Worm (Caenorhabditis elegans): ENCODE measurements around the gene srlf-10.

Gene srlf-10

DNA sequence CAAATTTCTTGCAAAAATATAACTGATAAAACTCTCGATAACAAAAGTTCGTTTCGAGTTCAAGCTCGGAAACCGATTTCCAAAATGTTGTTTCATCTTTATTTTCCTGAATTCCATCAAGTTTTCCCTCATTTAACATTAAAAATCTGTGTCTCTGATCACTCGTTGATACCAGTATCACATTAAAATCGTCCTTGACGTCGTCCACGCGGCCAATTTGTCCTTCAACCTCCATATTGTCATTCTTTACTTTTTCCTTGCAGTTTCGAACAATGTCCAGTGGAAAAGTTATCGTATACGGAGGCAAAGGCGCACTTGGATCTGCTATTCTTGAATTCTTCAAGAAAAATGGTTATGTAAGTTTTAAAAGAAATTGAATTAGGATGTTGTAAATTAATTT, 8.4 kb upstream of the srlf-10 start, which contains the start of gene qdpr-1:
Gene qdpr-1, plus strand, starts transcription at position 264 of the 400 bp plus-strand sequence.
- TF ChIP-seq elt-3 (tag; optimal IDR thresholded peaks at IDR 0.05) (no peak), nhr-6 (tag; optimal IDR thresholded peaks at IDR 0.05) (no peak), egl-27 (tag; optimal IDR thresholded peaks at IDR 0.05) (no peak), dmd-4 (tag; optimal IDR thresholded peaks at IDR 0.05) (no peak), skn-1 (tag; optimal IDR thresholded peaks at IDR 0.05) (no peak), ztf-4 (tag; optimal IDR thresholded peaks at IDR 0.05) (no peak), nhr-237 (tag; optimal IDR thresholded peaks at IDR 0.05) (no peak), sma-9 (GFP tag; optimal IDR thresholded peaks at IDR 0.05) (no peak), sma-9 (tag; optimal IDR thresholded peaks at IDR 0.05) (no peak), sma-3 (GFP tag; optimal IDR thresholded peaks at IDR 0.05) (no peak), alr-1 (tag; optimal IDR thresholded peaks at IDR 0.05) (no peak), F13H6.1 (tag; optimal IDR thresholded peaks at IDR 0.05) (no peak), C34F6.9 (tag; optimal IDR thresholded peaks at IDR 0.05) (no peak), nhr-25 (tag; optimal IDR thresholded peaks at IDR 0.05) (no peak), Y55F3AM.14 (GFP tag; optimal IDR thresholded peaks at IDR 0.05) (no peak)

DNA sequence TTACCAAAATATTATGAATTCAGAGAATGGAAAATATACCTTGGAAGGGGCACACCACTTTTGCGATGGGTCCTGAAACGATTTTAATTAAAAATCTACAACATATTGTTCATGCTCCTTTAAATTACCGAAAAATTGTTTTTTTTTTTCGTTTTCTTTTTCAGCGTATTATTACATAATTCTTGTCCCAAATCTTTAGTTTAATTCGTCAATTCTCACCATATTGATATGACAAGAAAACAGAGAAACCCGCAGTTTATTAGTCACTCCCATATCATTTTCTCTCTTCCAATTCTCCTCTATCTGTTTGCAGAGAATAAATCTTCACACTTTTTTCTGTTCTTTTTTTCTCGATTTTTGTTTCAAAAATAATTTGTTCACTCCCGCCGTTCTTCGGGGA, 6.7 kb upstream of the srlf-10 start, which contains the start of gene F11F1.1:
Gene F11F1.1, plus strand, starts transcription at position 301 of the 400 bp plus-strand sequence.
- TF ChIP-seq nhr-10 (tag; optimal IDR thresholded peaks at IDR 0.05) = no peak
- TF ChIP-seq fos-1 (tag; optimal IDR thresholded peaks at IDR 0.05) = peak; percentile 31

DNA sequence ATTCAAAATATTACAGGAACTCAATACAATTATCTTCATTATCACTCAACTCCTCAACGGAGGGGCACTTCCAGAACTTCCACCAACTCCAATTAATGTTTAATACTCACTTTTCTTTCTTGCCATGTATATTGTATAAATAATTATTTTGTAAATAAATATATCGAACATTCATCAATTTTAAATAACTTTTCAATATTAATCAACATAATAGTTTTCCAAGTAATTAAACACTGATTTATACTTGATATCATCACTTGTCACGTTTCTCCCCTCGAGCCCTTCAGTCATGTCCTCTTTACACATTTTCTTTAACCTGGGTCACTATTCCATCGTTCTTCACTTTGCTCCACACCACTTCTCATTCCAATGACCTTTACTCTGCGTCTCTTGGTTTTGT, 926 bp downstream of the srlf-10 start, which contains the start of gene mig-18:
Gene mig-18, plus strand, starts transcription at position 301 of the 400 bp plus-strand sequence.
- TF ChIP-seq ztf-1 (GFP tag; conservative IDR thresholded peaks at IDR 0.05) (no peak), dmd-4 (tag; optimal IDR thresholded peaks at IDR 0.05) (no peak), skn-1 (tag; optimal IDR thresholded peaks at IDR 0.05) (no peak), fos-1 (tag; optimal IDR thresholded peaks at IDR 0.05) (no peak), peb-1 (tag; optimal IDR thresholded peaks at IDR 0.05) (no peak), ama-1 (optimal IDR thresholded peaks at IDR 0.05) (no peak), mab-5 (tag; optimal IDR thresholded peaks at IDR 0.05) (no peak), ceh-82 (tag; optimal IDR thresholded peaks at IDR 0.05) (no peak), unc-62 (GFP tag; optimal IDR thresholded peaks at IDR 0.05) (no peak), lin-39 (tag; optimal IDR thresholded peaks at IDR 0.05) (no peak), gmeb-1 (tag; optimal IDR thresholded peaks at IDR 0.05) (no peak), ceh-16 (tag; optimal IDR thresholded peaks at IDR 0.05) (no peak), nhr-10 (tag; optimal IDR thresholded peaks at IDR 0.05) (no peak), F13H6.1 (tag; optimal IDR thresholded peaks at IDR 0.05) (no peak)

DNA sequence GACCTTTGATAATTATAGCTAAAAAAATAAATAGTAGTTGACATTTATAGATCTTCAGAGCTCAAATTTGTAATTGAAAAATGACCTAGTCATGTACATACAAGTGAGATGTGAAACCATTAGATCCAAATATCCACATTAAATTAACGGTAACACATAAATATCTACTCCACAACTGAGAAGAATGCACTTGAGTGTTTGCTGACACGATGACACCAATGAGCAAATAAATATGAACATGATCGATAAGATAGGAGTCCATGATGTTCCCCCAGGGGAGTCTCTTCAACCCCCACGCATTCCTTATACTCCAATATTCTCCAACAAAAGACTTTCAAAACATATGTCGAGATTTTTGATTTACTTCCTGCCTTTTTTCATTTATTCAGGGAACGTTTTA, 2.4 kb downstream of the srlf-10 start, which contains the start of gene ttr-52:
Gene ttr-52, plus strand, starts transcription at position 301 of the 400 bp plus-strand sequence.
- TF ChIP-seq peb-1 (tag; optimal IDR thresholded peaks at IDR 0.05) (no peak), sma-9 (GFP tag; optimal IDR thresholded peaks at IDR 0.05) (no peak), sma-9 (tag; optimal IDR thresholded peaks at IDR 0.05) (no peak), ceh-82 (tag; optimal IDR thresholded peaks at IDR 0.05) (no peak), nhr-10 (tag; optimal IDR thresholded peaks at IDR 0.05) (no peak)

DNA sequence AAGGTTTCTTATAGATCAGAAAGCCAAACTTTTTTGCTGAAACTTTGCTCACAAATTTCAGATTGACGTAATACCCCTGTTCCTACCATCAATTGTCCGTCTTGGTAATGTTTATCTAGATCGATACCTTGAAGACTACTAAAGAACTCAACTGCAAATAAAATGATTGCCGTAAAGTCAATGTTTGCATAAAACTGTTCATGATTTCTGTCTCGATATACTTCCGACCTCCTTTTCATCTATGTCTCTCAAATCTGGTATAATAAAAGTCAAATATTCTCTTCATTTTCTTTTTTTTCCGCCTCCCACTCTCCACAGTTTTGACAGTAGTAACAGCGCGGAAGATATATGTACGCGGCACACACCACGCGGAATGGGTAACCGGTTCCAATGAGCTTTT, 3.5 kb downstream of the srlf-10 start, which contains the start of gene nas-1:
Gene nas-1, plus strand, starts transcription at position 301 of the 400 bp plus-strand sequence.
- no peak for TF ChIP-seq blmp-1 (tag; optimal IDR thresholded peaks at IDR 0.05; ENCODE audit: insufficient read depth)
- no peak for TF ChIP-seq nhr-10 (tag; optimal IDR thresholded peaks at IDR 0.05)
- no peak for TF ChIP-seq mbf-1 (tag; optimal IDR thresholded peaks at IDR 0.05)
- no peak for TF ChIP-seq nhr-6 (tag; optimal IDR thresholded peaks at IDR 0.05)
- no peak for TF ChIP-seq sma-3 (GFP tag; optimal IDR thresholded peaks at IDR 0.05)
- TF ChIP-seq unc-55 (GFP tag; optimal IDR thresholded peaks at IDR 0.05) = no peak
- no peak for TF ChIP-seq lin-11 (tag; optimal IDR thresholded peaks at IDR 0.05)
- TF ChIP-seq nhr-21 (tag; optimal IDR thresholded peaks at IDR 0.05) = no peak
- TF ChIP-seq dmd-4 (tag; optimal IDR thresholded peaks at IDR 0.05) = no peak
- no peak for TF ChIP-seq nhr-25 (tag; optimal IDR thresholded peaks at IDR 0.05)
- TF ChIP-seq R02D3.7 (tag; optimal IDR thresholded peaks at IDR 0.05) = no peak
- no peak for TF ChIP-seq zag-1 (tag; optimal IDR thresholded peaks at IDR 0.05)
- no peak for TF ChIP-seq Y55F3AM.14 (GFP tag; optimal IDR thresholded peaks at IDR 0.05)
- TF ChIP-seq lsy-2 (tag; optimal IDR thresholded peaks at IDR 0.05) = no peak
- no peak for TF ChIP-seq nhr-11 (tag; optimal IDR thresholded peaks at IDR 0.05)
- no peak for TF ChIP-seq skn-1 (tag; optimal IDR thresholded peaks at IDR 0.05)
- TF ChIP-seq peb-1 (tag; optimal IDR thresholded peaks at IDR 0.05) = no peak
- TF ChIP-seq elt-1 (tag; optimal IDR thresholded peaks at IDR 0.05) = no peak
- no peak for TF ChIP-seq F13H6.1 (tag; optimal IDR thresholded peaks at IDR 0.05)

All from whole organism, L2 larva.